Fruit fly (Drosophila melanogaster): ENCODE measurements around the gene CG12607.

DNA sequence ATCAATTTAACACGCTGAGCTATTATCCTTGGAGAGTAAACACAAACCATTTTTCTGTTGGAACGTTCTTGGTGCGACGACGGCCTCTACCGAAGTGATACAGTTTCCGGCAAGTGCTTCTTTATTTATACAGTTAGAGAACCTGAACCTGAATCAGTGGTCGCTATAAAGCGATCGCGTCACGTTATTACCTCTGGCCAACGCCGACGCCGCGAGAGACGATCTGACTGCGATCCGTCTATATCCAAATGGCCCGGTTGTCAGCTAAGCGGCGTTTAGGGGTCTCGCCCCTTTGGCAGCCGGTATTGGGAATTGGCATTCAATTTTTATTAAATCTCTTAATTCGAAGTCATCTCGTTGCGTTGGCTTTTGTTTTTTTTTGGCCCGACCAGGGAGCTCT lies 11.7 kb downstream of the CG12607 start, which contains the start of gene CG11345:
- TF ChIP-seq kay (GFP tag; ENCODE audit: borderline replicate concordance), result no peak
- no peak for TF ChIP-seq CG12768 (GFP tag; optimal IDR thresholded peaks at IDR 0.05)
- no peak for TF ChIP-seq CG11617 (GFP tag; optimal IDR thresholded peaks at IDR 0.05)
- no peak for TF ChIP-seq CG33017 (tag; optimal IDR thresholded peaks at IDR 0.05)

Measured in whole organism, adult.